Worm (Caenorhabditis elegans) whole organism, L4 larva: Measurements from ENCODE around the gene psa-3.
A peak's percentile ranks its signal among the peaks of the same experiment; 100 is the strongest.

Experiments used
- F10B5.3 ChIP-seq: sonication (generic microtip); optimal IDR thresholded peaks from 2 replicates; lab custom pipeline; 2016; ENCODE audit warnings: mild to moderate bottlenecking, missing genetic modification characterization, missing compliant biosample characterization
- F49E8.2 ChIP-seq: sonication (generic microtip); optimal IDR thresholded peaks from 2 replicates; lab custom pipeline; 2016; ENCODE audit warnings: missing compliant biosample characterization, mild to moderate bottlenecking, missing genetic modification characterization, borderline replicate concordance
- R02D3.7 ChIP-seq: fragments of 150-350 bp; sonication (generic microtip); optimal IDR thresholded peaks from 3 replicates; lab custom pipeline; 2014; ENCODE audit warnings: missing biosample characterization, missing genetic modification characterization
- Y75B8A.6 ChIP-seq: fragments of 200-800 bp; sonication (Bioruptor generic); IDR thresholded peaks from 2 replicates; pipeline ENCODE4 v1.3.6; 2022; ENCODE audit warnings: missing genetic modification reagents, missing genetic modification characterization, missing compliant biosample characterization
- ZK546.5 ChIP-seq, 2 experiments: sonication (generic microtip); optimal IDR thresholded peaks; 2 replicates each; lab custom pipeline; 2017; ENCODE audit warnings: missing biosample characterization in 2 of 2, missing genetic modification characterization in 2 of 2
- aha-1 ChIP-seq: fragments of 150-350 bp; peaks from one replicate; lab custom pipeline; 2014; ENCODE audit warnings: missing biosample characterization, missing genetic modification characterization
- aly-2 ChIP-seq: sonication (generic microtip); optimal IDR thresholded peaks from 2 replicates; lab custom pipeline; 2018; ENCODE audit warnings: missing biosample characterization, missing genetic modification characterization
- attf-4 ChIP-seq: sonication (generic microtip); optimal IDR thresholded peaks from 3 replicates; lab custom pipeline; 2017; ENCODE audit warnings: missing biosample characterization, missing genetic modification characterization
- ceh-28 ChIP-seq: fragments of 150-350 bp; optimal IDR thresholded peaks from 2 replicates; lab custom pipeline; 2014; ENCODE audit warnings: missing biosample characterization, missing genetic modification reagents, missing genetic modification characterization
- ceh-32 ChIP-seq: sonication (generic microtip); optimal IDR thresholded peaks from 2 replicates; lab custom pipeline; 2016; ENCODE audit warnings: mild to moderate bottlenecking, missing genetic modification characterization, missing compliant biosample characterization; ENCODE audit not compliant: poor library complexity
- ceh-62 ChIP-seq: sonication (generic microtip); optimal IDR thresholded peaks from 2 replicates; lab custom pipeline; 2017; ENCODE audit warnings: missing biosample characterization, missing genetic modification characterization
- ceh-82 ChIP-seq: sonication (generic microtip); optimal IDR thresholded peaks from 2 replicates; lab custom pipeline; 2017; ENCODE audit warnings: missing biosample characterization, missing genetic modification characterization
- ctbp-1 ChIP-seq: fragments of 200-800 bp; sonication (Bioruptor generic); IDR thresholded peaks from 2 replicates; pipeline ENCODE4 v1.3.6; 2022; ENCODE audit warnings: missing genetic modification reagents, missing genetic modification characterization, missing compliant biosample characterization
- daf-16 ChIP-seq, 3 experiments: sonication (generic microtip); optimal IDR thresholded peaks; 2 replicates each; lab custom pipeline; 2016 to 2017; ENCODE audit warnings: missing genetic modification characterization in 3 of 3, missing genetic modification reagents in 3 of 3, mild to moderate bottlenecking in 2 of 3, missing compliant biosample characterization in 2 of 3, missing biosample characterization in 1 of 3, moderate library complexity in 1 of 3
- daf-19 ChIP-seq: fragments of 200-800 bp; sonication (Bioruptor generic); conservative IDR thresholded peaks from 2 replicates; pipeline ENCODE4 v1.3.6; 2022; ENCODE audit warnings: missing genetic modification characterization, missing compliant biosample characterization
- dmd-8 ChIP-seq: fragments of 200-800 bp; sonication (Bioruptor generic); IDR thresholded peaks from 2 replicates; pipeline ENCODE4 v1.3.6; 2022; ENCODE audit warnings: missing genetic modification characterization, missing compliant biosample characterization
- dmd-9 ChIP-seq: fragments of 200-800 bp; sonication (Bioruptor generic); IDR thresholded peaks from 2 replicates; pipeline ENCODE4 v1.3.6; 2022; ENCODE audit warnings: missing genetic modification reagents, missing genetic modification characterization, missing compliant biosample characterization
- dve-1 ChIP-seq: sonication (generic microtip); optimal IDR thresholded peaks from 2 replicates; lab custom pipeline; 2017; ENCODE audit warnings: antibody characterized with exemption, mild to moderate bottlenecking, missing genetic modification characterization, missing compliant biosample characterization; ENCODE audit not compliant: insufficient read depth
- egl-27 ChIP-seq: sonication (generic microtip); optimal IDR thresholded peaks from 3 replicates; lab custom pipeline; 2017; ENCODE audit warnings: missing biosample characterization, missing genetic modification reagents, missing genetic modification characterization
- fkh-10 ChIP-seq: fragments of 150-350 bp; optimal IDR thresholded peaks from 2 replicates; lab custom pipeline; 2014; ENCODE audit warnings: missing biosample characterization, missing genetic modification reagents, missing genetic modification characterization
- fos-1 ChIP-seq: fragments of 150-350 bp; optimal IDR thresholded peaks from 2 replicates; lab custom pipeline; 2014; ENCODE audit warnings: missing biosample characterization, missing genetic modification characterization
- hif-1 ChIP-seq, 2 experiments: sonication (generic microtip); optimal IDR thresholded peaks; 2 replicates each; lab custom pipeline; 2016 to 2017; ENCODE audit warnings: missing compliant biosample characterization in 2 of 2, missing genetic modification characterization in 2 of 2, missing genetic modification reagents in 2 of 2, missing genotype in 2 of 2, mild to moderate bottlenecking in 1 of 2
- hlh-11 ChIP-seq: fragments of 200-800 bp; sonication (Bioruptor generic); optimal IDR thresholded peaks from 2 replicates; lab custom pipeline; 2018; ENCODE audit warnings: mild to moderate bottlenecking, missing genetic modification characterization, missing compliant biosample characterization
- lin-1 ChIP-seq: fragments of 200-800 bp; sonication (Bioruptor generic); IDR thresholded peaks from 2 replicates; pipeline ENCODE4 v1.3.6; 2022; ENCODE audit warnings: missing genetic modification reagents, missing genetic modification characterization, missing compliant biosample characterization
- lin-15B ChIP-seq: fragments of 150-350 bp; sonication (generic microtip); optimal IDR thresholded peaks from 3 replicates; lab custom pipeline; 2014; ENCODE audit warnings: missing biosample characterization, missing genetic modification characterization
- lsy-2 ChIP-seq, 2 experiments: fragments of 150-350 bp in 1 of 2; sonication (generic microtip) in 1 of 2; optimal IDR thresholded peaks; 2 replicates each; lab custom pipeline; 2014 to 2017; ENCODE audit warnings: missing biosample characterization in 2 of 2, missing genetic modification characterization in 2 of 2
- madf-5 ChIP-seq, 2 experiments: fragments of 200-800 bp; sonication (Bioruptor generic); IDR thresholded peaks; 2 replicates each; pipeline ENCODE4 v1.3.6; 2022; ENCODE audit warnings: missing compliant biosample characterization in 2 of 2, missing genetic modification characterization in 2 of 2
- mdl-1 ChIP-seq, 2 experiments: fragments of 150-350 bp in 1 of 2; sonication (generic microtip) in 1 of 2; optimal IDR thresholded peaks; 2 replicates each; lab custom pipeline; 2014 to 2017; ENCODE audit warnings: missing biosample characterization in 2 of 2, missing genetic modification characterization in 2 of 2
- mep-1 ChIP-seq: fragments of 150-350 bp; sonication (generic microtip); optimal IDR thresholded peaks from 3 replicates; lab custom pipeline; 2014; ENCODE audit warnings: missing biosample characterization, missing genetic modification characterization
- mxl-2 ChIP-seq: fragments of 200-800 bp; sonication (Bioruptor generic); conservative IDR thresholded peaks from 2 replicates; pipeline ENCODE4 v1.3.6; 2022; ENCODE audit warnings: missing genetic modification reagents, missing genetic modification characterization, missing compliant biosample characterization
- mxl-3 ChIP-seq: fragments of 200-800 bp; sonication (Bioruptor generic); optimal IDR thresholded peaks from 2 replicates; lab custom pipeline; 2018; ENCODE audit warnings: mild to moderate bottlenecking, missing genetic modification characterization, missing compliant biosample characterization
- nhr-10 ChIP-seq: fragments of 150-350 bp; optimal IDR thresholded peaks from 2 replicates; lab custom pipeline; 2014; ENCODE audit warnings: missing biosample characterization, missing genetic modification characterization
- nhr-102 ChIP-seq: sonication (generic microtip); optimal IDR thresholded peaks from 2 replicates; lab custom pipeline; 2016; ENCODE audit warnings: mild to moderate bottlenecking, missing genetic modification characterization, moderate library complexity, missing compliant biosample characterization
- nhr-11 ChIP-seq: fragments of 150-350 bp; optimal IDR thresholded peaks from 2 replicates; lab custom pipeline; 2014; ENCODE audit warnings: missing biosample characterization, missing genetic modification characterization
- nhr-25 ChIP-seq: sonication (generic microtip); optimal IDR thresholded peaks from 2 replicates; lab custom pipeline; 2017; ENCODE audit warnings: missing genetic modification characterization, mild to moderate bottlenecking, missing compliant biosample characterization, antibody characterized with exemption, moderate library complexity, borderline replicate concordance; ENCODE audit not compliant: insufficient read depth
- nhr-28 ChIP-seq: fragments of 150-350 bp; optimal IDR thresholded peaks from 2 replicates; lab custom pipeline; 2014; ENCODE audit warnings: missing biosample characterization, missing genetic modification characterization
- nhr-41 ChIP-seq: fragments of 200-800 bp; sonication (Bioruptor generic); IDR thresholded peaks from 2 replicates; pipeline ENCODE4 v1.3.6; 2022; ENCODE audit warnings: missing genetic modification reagents, missing genetic modification characterization, missing compliant biosample characterization
- nhr-42 ChIP-seq: fragments of 200-800 bp; sonication (Bioruptor generic); IDR thresholded peaks from 2 replicates; pipeline ENCODE4 v1.3.6; 2022; ENCODE audit warnings: missing genetic modification characterization, missing compliant biosample characterization
- pha-4 ChIP-seq, 2 experiments: fragments of 150-350 bp in 1 of 2; fragments of 200-800 bp in 1 of 2; sonication (Bioruptor generic) in 1 of 2; IDR thresholded peaks in 1 of 2; optimal IDR thresholded peaks in 1 of 2; 2 replicates each; pipeline versions ENCODE4 v1.3.6 to Lab custom; 2014 to 2022; ENCODE audit warnings: missing genetic modification characterization in 2 of 2, missing genetic modification reagents in 2 of 2, missing biosample characterization in 1 of 2, missing compliant biosample characterization in 1 of 2
- php-3 ChIP-seq: fragments of 200-800 bp; sonication (Bioruptor generic); IDR thresholded peaks from 2 replicates; pipeline ENCODE4 v1.3.6; 2022; ENCODE audit warnings: missing genetic modification reagents, missing genetic modification characterization, missing compliant biosample characterization
- pqm-1 ChIP-seq: sonication (generic microtip); optimal IDR thresholded peaks from 2 replicates; lab custom pipeline; 2017; ENCODE audit warnings: missing biosample characterization, missing genetic modification characterization
- rbr-2 ChIP-seq: sonication (generic microtip); optimal IDR thresholded peaks from 2 replicates; lab custom pipeline; 2016; ENCODE audit warnings: missing genotype, missing genetic modification characterization, missing compliant biosample characterization
- saeg-2 ChIP-seq: fragments of 200-800 bp; sonication (Bioruptor generic); IDR thresholded peaks from 2 replicates; pipeline ENCODE4 v1.3.6; 2022; ENCODE audit warnings: missing genetic modification reagents, missing genetic modification characterization, missing compliant biosample characterization
- skn-1 ChIP-seq: fragments of 150-350 bp; optimal IDR thresholded peaks from 2 replicates; lab custom pipeline; 2014; ENCODE audit warnings: missing biosample characterization, missing genetic modification characterization
- spr-3 ChIP-seq: fragments of 200-800 bp; sonication (Bioruptor generic); optimal IDR thresholded peaks from 2 replicates; lab custom pipeline; 2018; ENCODE audit warnings: mild to moderate bottlenecking, missing genetic modification characterization, missing compliant biosample characterization
- unc-62 ChIP-seq, 3 experiments: fragments of 150-350 bp in 1 of 3; sonication (generic microtip); optimal IDR thresholded peaks in 2 of 3; peaks in 1 of 3; 1 replicate in 1 of 3; 2 replicates in 2 of 3; lab custom pipeline; 2014 to 2017; ENCODE audit warnings: missing biosample characterization in 3 of 3, missing genetic modification characterization in 3 of 3, missing genetic modification reagents in 3 of 3, missing genotype in 1 of 3
- vab-7 ChIP-seq: fragments of 200-800 bp; sonication (Bioruptor generic); IDR thresholded peaks from 2 replicates; pipeline ENCODE4 v1.3.6; 2022; ENCODE audit warnings: missing genetic modification reagents, missing genetic modification characterization, missing compliant biosample characterization
- zfp-2 ChIP-seq: sonication (generic microtip); optimal IDR thresholded peaks from 2 replicates; lab custom pipeline; 2016; ENCODE audit warnings: mild to moderate bottlenecking, missing genetic modification characterization, missing compliant biosample characterization
- zip-11 ChIP-seq: fragments of 200-800 bp; sonication (Bioruptor generic); IDR thresholded peaks from 2 replicates; pipeline ENCODE4 v1.3.6; 2022; ENCODE audit warnings: missing genetic modification characterization, missing compliant biosample characterization
- ztf-11 ChIP-seq: fragments of 150-350 bp; optimal IDR thresholded peaks from 2 replicates; lab custom pipeline; 2014; ENCODE audit warnings: missing biosample characterization, missing genetic modification characterization

Gene psa-3

DNA sequence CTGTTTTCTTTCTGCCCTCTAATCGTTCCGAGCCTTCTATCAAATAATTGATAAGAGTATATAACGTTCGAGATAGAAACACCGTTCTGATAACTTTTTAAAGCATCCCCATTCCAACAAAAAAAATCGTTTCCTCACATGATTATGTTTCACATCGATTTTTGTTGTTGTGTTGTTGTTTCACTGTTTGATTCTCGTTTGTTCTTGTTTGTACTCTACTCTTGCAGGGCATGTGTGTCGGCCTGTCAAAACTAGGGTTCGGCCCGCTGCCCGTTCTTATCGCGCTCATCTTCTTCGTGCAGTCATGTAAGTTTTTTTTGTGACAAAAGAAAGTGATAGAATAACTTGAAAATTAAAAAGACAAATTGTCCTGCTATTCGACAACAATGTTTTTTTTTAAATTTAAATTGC is 42.0 kb upstream of the psa-3 start, which contains the start of gene C33A11.2:
Gene C33A11.2, plus strand, starts transcription at position 226 of the 411 bp plus-strand sequence.
- no peak for TF ChIP-seq fkh-10
- no peak for TF ChIP-seq php-3
- no peak for TF ChIP-seq mxl-3 (GFP tag; lab: Kevin White, UChicago)
- TF ChIP-seq hlh-11 (tag; lab: Kevin White, UChicago) = peak; percentile 50
- no peak for TF ChIP-seq aly-2
- no peak for TF ChIP-seq ceh-32 (tag; lab: Kevin White, UChicago)
- TF ChIP-seq pha-4 (GFP tag; IDR thresholded peaks at IDR 0.05; lab: Robert Waterston, UW) = no peak
- TF ChIP-seq pha-4 (tag; optimal IDR thresholded peaks at IDR 0.05; lab: Kevin White, UChicago) = no peak
- no peak for TF ChIP-seq zfp-2 (tag; lab: Kevin White, UChicago)
- peak in 1 of 2 experiments; percentile 68 for TF ChIP-seq hif-1 (tag; optimal IDR thresholded peaks at IDR 0.05; lab: Kevin White, UChicago)
- 0 out of 2 replicates have a peak, but pooled peaks have one; percentile 17 for TF ChIP-seq lin-1 (GFP tag; lab: Robert Waterston, UW)
- no peak for TF ChIP-seq nhr-25 (tag; lab: Kevin White, UChicago)
- no peak for TF ChIP-seq egl-27 (tag; lab: Kevin White, UChicago)
- no peak for TF ChIP-seq ceh-28
- no peak for TF ChIP-seq dmd-8 (GFP tag; lab: Robert Waterston, UW)
- TF ChIP-seq nhr-102 (tag; lab: Kevin White, UChicago) = no peak
- no peak for TF ChIP-seq ceh-62 (tag; lab: Kevin White, UChicago)
- TF ChIP-seq fos-1 (tag; lab: Kevin White, UChicago) = no peak
- TF ChIP-seq lin-15B (tag; lab: Kevin White, UChicago) = no peak
- TF ChIP-seq skn-1 = no peak
- TF ChIP-seq nhr-10 (tag; lab: Kevin White, UChicago) = no peak
- no peak for TF ChIP-seq ctbp-1 (GFP tag; lab: Robert Waterston, UW)
- no peak for TF ChIP-seq vab-7
- TF ChIP-seq zip-11 (GFP tag; lab: Robert Waterston, UW) = no peak
- TF ChIP-seq spr-3 = no peak
- TF ChIP-seq daf-19 (GFP tag; lab: Robert Waterston, UW) = no peak
- no peak for TF ChIP-seq dmd-9 (GFP tag; lab: Robert Waterston, UW)
- TF ChIP-seq mdl-1 (tag; optimal IDR thresholded peaks at IDR 0.05; lab: Kevin White, UChicago) = peak in 1 of 2 experiments; percentile 49
- TF ChIP-seq nhr-11 (tag; lab: Kevin White, UChicago) = no peak
- TF ChIP-seq ZK546.5 (tag; optimal IDR thresholded peaks at IDR 0.05; lab: Kevin White, UChicago) = no peak
- peak; percentile 61 for TF ChIP-seq pqm-1 (tag; lab: Kevin White, UChicago)
- peak; percentile 61 for TF ChIP-seq nhr-28
- no peak for TF ChIP-seq attf-4 (tag; lab: Kevin White, UChicago)
- TF ChIP-seq Y75B8A.6 (GFP tag; lab: Robert Waterston, UW) = no peak
- no peak for TF ChIP-seq mep-1
- no peak for TF ChIP-seq ceh-82 (tag; lab: Kevin White, UChicago)
- TF ChIP-seq lsy-2 (tag; optimal IDR thresholded peaks at IDR 0.05; lab: Kevin White, UChicago) = peak in 1 of 2 experiments; percentile 12
- TF ChIP-seq R02D3.7 (tag; lab: Kevin White, UChicago) = no peak
- no peak for TF ChIP-seq F49E8.2 (tag; lab: Kevin White, UChicago)
- TF ChIP-seq mxl-2 (GFP tag; lab: Robert Waterston, UW) = no peak
- TF ChIP-seq unc-62 (GFP tag; optimal IDR thresholded peaks at IDR 0.05 in 1 of 2; lab: Kevin White, UChicago) = no peak
- TF ChIP-seq unc-62 (tag; optimal IDR thresholded peaks at IDR 0.05; lab: Kevin White, UChicago) = no peak
- no peak for TF ChIP-seq nhr-41 (GFP tag; lab: Robert Waterston, UW)
- peak; percentile 85 for TF ChIP-seq aha-1
- TF ChIP-seq ztf-11 = no peak
- peak; percentile 72 for TF ChIP-seq dve-1 (tag; lab: Kevin White, UChicago)
- TF ChIP-seq F10B5.3 = no peak
- TF ChIP-seq daf-16 (GFP tag; optimal IDR thresholded peaks at IDR 0.05; lab: Kevin White, UChicago) = no peak
- TF ChIP-seq daf-16 (tag; optimal IDR thresholded peaks at IDR 0.05; lab: Kevin White, UChicago) = peak; percentile 96
- TF ChIP-seq nhr-42 (GFP tag; lab: Robert Waterston, UW) = no peak
- no peak for TF ChIP-seq saeg-2
- TF ChIP-seq madf-5 (GFP tag; IDR thresholded peaks at IDR 0.05; lab: Robert Waterston, UW) = no peak
- TF ChIP-seq rbr-2 (tag; lab: Kevin White, UChicago) = no peak
